Fruit fly (Drosophila melanogaster) whole organism, prepupa: ENCODE results near the gene CG9222.

Source experiments
- Eip78C ChIP-seq: fragments of 200-800 bp; sonication (Bioruptor generic); peaks from one replicate; lab custom pipeline; 2016; ENCODE audit warnings: missing biosample characterization, missing genetic modification characterization
- Hr4 ChIP-seq: fragments of 200-800 bp; sonication (Bioruptor generic); optimal IDR thresholded peaks from 3 replicates; lab custom pipeline; 2016; ENCODE audit warnings: missing biosample characterization, missing genetic modification characterization
- Lpt ChIP-seq: fragments of 200-800 bp; sonication (Bioruptor generic); optimal IDR thresholded peaks from 3 replicates; lab custom pipeline; 2016; ENCODE audit warnings: missing biosample characterization, missing genetic modification characterization
- achi ChIP-seq: fragments of 200-800 bp; sonication (Bioruptor generic); optimal IDR thresholded peaks from 3 replicates; lab custom pipeline; 2016; ENCODE audit warnings: missing biosample characterization, missing genetic modification characterization
- fd59A ChIP-seq: fragments of 200-800 bp; sonication (Bioruptor generic); optimal IDR thresholded peaks from 2 replicates; lab custom pipeline; 2017; ENCODE audit warnings: missing biosample characterization, mild to moderate bottlenecking, missing genetic modification characterization, missing genetic modification reagents
- net ChIP-seq: fragments of 200-800 bp; sonication (Bioruptor generic); optimal IDR thresholded peaks from 3 replicates; lab custom pipeline; 2016; ENCODE audit warnings: missing biosample characterization, missing genetic modification characterization

DNA sequence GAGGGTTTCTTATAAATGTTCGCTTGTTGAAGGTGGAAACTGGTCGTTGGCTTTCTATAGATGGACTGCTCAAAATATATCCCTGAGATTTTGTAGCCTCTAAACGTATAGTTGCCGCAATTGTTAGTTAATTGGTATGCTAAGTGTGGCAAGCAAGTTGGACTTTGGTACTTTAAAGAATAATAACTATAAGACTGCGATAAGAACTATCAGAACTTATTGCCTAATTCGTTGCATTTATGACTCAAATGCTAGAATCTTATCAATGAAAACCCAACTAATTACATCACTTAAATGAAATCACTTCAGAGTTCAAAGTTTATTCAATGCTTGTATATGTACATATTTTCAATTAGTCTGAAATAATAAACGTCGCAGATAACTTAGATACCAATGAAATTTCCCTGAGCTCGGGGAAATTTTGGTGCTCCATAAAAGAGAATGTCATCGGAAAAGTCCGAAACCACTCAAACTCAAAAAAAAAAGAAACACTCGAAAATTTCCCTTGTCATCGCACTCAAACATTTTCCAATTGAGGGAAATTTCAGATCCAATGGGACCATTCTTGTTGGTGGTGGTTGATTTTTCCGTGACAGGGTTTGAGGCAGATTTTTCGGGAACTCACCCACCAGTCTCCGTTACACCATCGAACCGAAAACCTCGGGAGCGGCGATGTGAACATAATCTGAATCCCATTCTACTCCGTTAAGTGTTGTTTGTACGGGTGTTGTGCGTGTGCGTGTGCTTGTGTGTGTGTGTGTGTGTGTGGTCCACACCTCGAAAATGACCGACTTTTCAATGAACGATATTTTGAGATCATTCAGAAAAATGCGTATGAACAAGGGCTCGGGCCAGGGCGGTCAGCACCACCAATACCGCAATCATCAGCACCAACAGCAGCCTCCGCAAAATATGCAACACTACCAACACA lies 39.8 kb upstream of the CG9222 start, which contains the start of gene CG45075:
- TF ChIP-seq Hr4 (GFP tag; lab: Kevin White, UChicago) = no peak
- TF ChIP-seq Eip78C (GFP tag; lab: Kevin White, UChicago) = no peak
- no peak for TF ChIP-seq achi (GFP tag; lab: Kevin White, UChicago)
- TF ChIP-seq net (GFP tag; lab: Kevin White, UChicago) = no peak
- no peak for TF ChIP-seq fd59A (GFP tag; lab: Kevin White, UChicago)
- no peak for TF ChIP-seq Lpt (GFP tag; lab: Kevin White, UChicago)
